Fruit fly (Drosophila melanogaster): ENCODE measurements around the gene Alp11.
A peak's percentile ranks its signal among the peaks of the same experiment; 100 is the strongest.

Gene Alp11

DNA sequence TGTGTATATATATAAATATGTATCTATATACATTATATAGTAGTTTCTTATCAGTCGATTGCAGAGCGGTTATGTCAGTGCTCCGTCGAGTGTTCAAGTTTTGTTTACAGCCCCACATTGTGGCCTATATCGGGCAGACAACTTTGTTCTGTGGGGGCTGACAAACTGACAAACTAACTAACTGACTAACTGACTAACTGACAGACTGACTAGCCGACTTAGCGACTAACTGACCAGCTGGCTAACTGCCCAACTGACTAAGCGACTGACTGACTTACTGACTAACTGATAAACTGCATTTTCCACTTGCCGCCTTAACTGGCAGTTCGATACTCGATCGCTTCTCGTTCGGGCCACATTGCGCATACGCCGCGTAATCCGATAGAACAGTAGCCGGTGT, 42.4 kb downstream of the Alp11 start (continued):
- TF ChIP-seq Rx (GFP tag; IDR thresholded peaks at IDR 0.05) (no peak), CG8281 (tag; optimal IDR thresholded peaks at IDR 0.05) (peak; percentile 92), Deaf1 (tag; optimal IDR thresholded peaks at IDR 0.05) (peak; percentile 31), pho (GFP tag; optimal IDR thresholded peaks at IDR 0.05) (no peak)

DNA sequence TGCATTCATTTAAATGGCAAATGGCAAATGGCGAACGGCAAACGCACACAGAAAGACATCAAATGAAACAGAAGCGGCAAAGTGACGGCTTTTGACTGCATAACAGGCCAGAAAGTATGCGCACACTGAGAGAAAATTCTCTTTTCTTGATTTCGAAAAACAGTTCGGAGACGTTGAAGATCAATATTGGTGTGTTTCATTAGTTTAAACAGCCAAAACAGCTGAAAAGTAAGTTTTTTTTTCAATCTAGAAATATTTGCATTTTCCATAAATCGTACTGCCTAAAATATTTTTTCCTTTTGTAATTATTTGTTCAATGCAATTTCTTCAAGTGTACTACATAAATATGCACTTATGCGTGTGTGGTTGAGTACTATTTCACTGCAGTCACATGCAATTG, 43.3 kb downstream of the Alp11 start:
- no peak for TF ChIP-seq Dbx (GFP tag; IDR thresholded peaks at IDR 0.05)
- TF ChIP-seq luna (GFP tag; optimal IDR thresholded peaks at IDR 0.05): no peak
- TF ChIP-seq CG9876 (GFP tag; optimal IDR thresholded peaks at IDR 0.05): no peak
- no peak for TF ChIP-seq cato (GFP tag; optimal IDR thresholded peaks at IDR 0.05; ENCODE audit: borderline replicate concordance)
- TF ChIP-seq lmd (GFP tag; IDR thresholded peaks at IDR 0.05): peak; percentile 29
- TF ChIP-seq GATAe (GFP tag; conservative IDR thresholded peaks at IDR 0.05): no peak
- TF ChIP-seq CG3163 (GFP tag; optimal IDR thresholded peaks at IDR 0.05): no peak
- TF ChIP-seq ranshi (GFP tag; IDR thresholded peaks at IDR 0.05): no peak
- TF ChIP-seq kah (GFP tag; optimal IDR thresholded peaks at IDR 0.05): no peak
- no peak for TF ChIP-seq CG3847 (GFP tag; IDR thresholded peaks at IDR 0.05)
- TF ChIP-seq Dll (GFP tag; IDR thresholded peaks at IDR 0.05; ENCODE audit: partially characterized antibody): no peak
- no peak for TF ChIP-seq prd (optimal IDR thresholded peaks at IDR 0.05)
- 0 out of 3 replicates have a peak, but pooled peaks have one; percentile 24 for TF ChIP-seq prd (GFP tag; IDR thresholded peaks at IDR 0.05)
- peak; percentile 2 for TF ChIP-seq CG2678 (tag; optimal IDR thresholded peaks at IDR 0.05)
- TF ChIP-seq Six4 (GFP tag; optimal IDR thresholded peaks at IDR 0.05): no peak
- no peak for TF ChIP-seq CG6854 (GFP tag; optimal IDR thresholded peaks at IDR 0.05)
- TF ChIP-seq CG10209 (GFP tag; optimal IDR thresholded peaks at IDR 0.05): no peak
- peak in 1 of 2 experiments; percentile 37 for TF ChIP-seq Hr51 (GFP tag; optimal IDR thresholded peaks at IDR 0.05)
- peak; percentile 38 for TF ChIP-seq dmrt99B (tag; optimal IDR thresholded peaks at IDR 0.05)
- TF ChIP-seq B-H2 (GFP tag; optimal IDR thresholded peaks at IDR 0.05): no peak
- TF ChIP-seq lov (optimal IDR thresholded peaks at IDR 0.05): no peak
- TF ChIP-seq lov (GFP tag; IDR thresholded peaks at IDR 0.05): no peak
- TF ChIP-seq Stat92E (GFP tag; optimal IDR thresholded peaks at IDR 0.05): no peak
- no peak for TF ChIP-seq CG10543 (GFP tag; optimal IDR thresholded peaks at IDR 0.05)
- no peak for TF ChIP-seq Ets65A (GFP tag)
- no peak for TF ChIP-seq Ssrp (tag; optimal IDR thresholded peaks at IDR 0.05)
- no peak for TF ChIP-seq CG2120 (GFP tag; optimal IDR thresholded peaks at IDR 0.05)
- TF ChIP-seq aop (GFP tag; IDR thresholded peaks at IDR 0.05): no peak
- peak; percentile 30; the same call in 1 of the 2 replicates for TF ChIP-seq Ptx1 (GFP tag; IDR thresholded peaks at IDR 0.05)
- no peak for TF ChIP-seq CG7786 (GFP tag; optimal IDR thresholded peaks at IDR 0.05)
- no peak for TF ChIP-seq gfzf (GFP tag; optimal IDR thresholded peaks at IDR 0.05)
- TF ChIP-seq fd96Cb (tag; optimal IDR thresholded peaks at IDR 0.05): no peak
- TF ChIP-seq nmo (GFP tag; optimal IDR thresholded peaks at IDR 0.05): peak; percentile 21
- TF ChIP-seq psq (GFP tag; optimal IDR thresholded peaks at IDR 0.05): no peak
- TF ChIP-seq dpn (GFP tag; optimal IDR thresholded peaks at IDR 0.05): no peak
- no peak for TF ChIP-seq CG31224 (GFP tag; IDR thresholded peaks at IDR 0.05)
- TF ChIP-seq CG14441 (GFP tag; IDR thresholded peaks at IDR 0.05): 0 out of 2 replicates have a peak, but pooled peaks have one; percentile 13
- TF ChIP-seq Vsx1 (GFP tag; optimal IDR thresholded peaks at IDR 0.05): no peak
- TF ChIP-seq corto (GFP tag; optimal IDR thresholded peaks at IDR 0.05): no peak
- no peak for TF ChIP-seq Xrp1 (GFP tag; IDR thresholded peaks at IDR 0.05)
- TF ChIP-seq h (optimal IDR thresholded peaks at IDR 0.05): no peak
- TF ChIP-seq odd (GFP tag; optimal IDR thresholded peaks at IDR 0.05): no peak
- TF ChIP-seq Meics (GFP tag; optimal IDR thresholded peaks at IDR 0.05): no peak
- no peak for TF ChIP-seq eyg (GFP tag; optimal IDR thresholded peaks at IDR 0.05)
- peak; percentile 15 for TF ChIP-seq unpg (GFP tag; optimal IDR thresholded peaks at IDR 0.05)
- no peak for TF ChIP-seq dmrt11E (tag; optimal IDR thresholded peaks at IDR 0.05)
- no peak for TF ChIP-seq Asciz (GFP tag; optimal IDR thresholded peaks at IDR 0.05)

All from whole organism, embryonic.